Worm (Caenorhabditis elegans) whole organism, midembryonic: ENCODE results near the gene F46B6.4.

Experiments used
- T22C8.4 ChIP-seq: fragments of 200-800 bp; sonication (Bioruptor generic); IDR thresholded peaks from 2 replicates; pipeline ENCODE4 v1.3.6; 2022; ENCODE audit warnings: missing genetic modification characterization, missing compliant biosample characterization
- cog-1 ChIP-seq: sonication (generic microtip); optimal IDR thresholded peaks from 2 replicates; lab custom pipeline; 2016; ENCODE audit warnings: missing genetic modification characterization, missing compliant biosample characterization
- flt-1 ChIP-seq: fragments of 200-800 bp; sonication (Bioruptor generic); IDR thresholded peaks from 2 replicates; pipeline ENCODE4 v1.3.6; 2022; ENCODE audit warnings: missing genetic modification characterization, missing compliant biosample characterization
- klf-2 ChIP-seq: fragments of 200-800 bp; sonication (Bioruptor generic); conservative IDR thresholded peaks from 2 replicates; pipeline ENCODE4 v1.3.6; 2022; ENCODE audit warnings: missing genetic modification reagents, missing genetic modification characterization, missing compliant biosample characterization
- med-1 ChIP-seq: sonication (generic microtip); optimal IDR thresholded peaks from 2 replicates; lab custom pipeline; 2017; ENCODE audit warnings: missing genetic modification characterization, mild to moderate bottlenecking, missing compliant biosample characterization, antibody characterized with exemption, missing genetic modification reagents; ENCODE audit not compliant: insufficient read depth
- ref-1 ChIP-seq: fragments of 200-800 bp; sonication (Bioruptor generic); conservative IDR thresholded peaks from 2 replicates; pipeline ENCODE4 v1.3.6; 2022; ENCODE audit warnings: missing genetic modification reagents, missing genetic modification characterization, missing compliant biosample characterization
- tab-1 ChIP-seq: fragments of 200-800 bp; sonication (Bioruptor generic); IDR thresholded peaks from 2 replicates; pipeline ENCODE4 v1.3.6; 2022; ENCODE audit warnings: missing genetic modification characterization, missing compliant biosample characterization
- ztf-23 ChIP-seq: fragments of 200-800 bp; sonication (Bioruptor generic); IDR thresholded peaks from 2 replicates; pipeline ENCODE4 v1.3.6; 2022; ENCODE audit warnings: missing genetic modification reagents, missing genetic modification characterization, missing compliant biosample characterization
- ztf-29 ChIP-seq: fragments of 200-800 bp; sonication (Bioruptor generic); IDR thresholded peaks from 2 replicates; pipeline ENCODE4 v1.3.6; 2022; ENCODE audit warnings: missing genetic modification reagents, missing genetic modification characterization, missing compliant biosample characterization

F46B6.4 gene

ce11 chrV:9744934-9745333 lies 34.4 kb downstream of the F46B6.4 start, which contains the start of gene F58E6.13:
F58E6.13 (plus strand) TSS chrV:9745234.
- no peak for TF ChIP-seq tab-1 (GFP tag; lab: Robert Waterston, UW)
- TF ChIP-seq med-1 (GFP tag; lab: Kevin White, UChicago), result no peak
- no peak for TF ChIP-seq T22C8.4
- no peak for TF ChIP-seq ref-1
- TF ChIP-seq cog-1 (tag; lab: Kevin White, UChicago), result no peak
- no peak for TF ChIP-seq ztf-29
- TF ChIP-seq klf-2 (GFP tag; lab: Robert Waterston, UW), result no peak
- TF ChIP-seq flt-1 (GFP tag; lab: Robert Waterston, UW), result no peak
- TF ChIP-seq ztf-23, result no peak

DNA sequence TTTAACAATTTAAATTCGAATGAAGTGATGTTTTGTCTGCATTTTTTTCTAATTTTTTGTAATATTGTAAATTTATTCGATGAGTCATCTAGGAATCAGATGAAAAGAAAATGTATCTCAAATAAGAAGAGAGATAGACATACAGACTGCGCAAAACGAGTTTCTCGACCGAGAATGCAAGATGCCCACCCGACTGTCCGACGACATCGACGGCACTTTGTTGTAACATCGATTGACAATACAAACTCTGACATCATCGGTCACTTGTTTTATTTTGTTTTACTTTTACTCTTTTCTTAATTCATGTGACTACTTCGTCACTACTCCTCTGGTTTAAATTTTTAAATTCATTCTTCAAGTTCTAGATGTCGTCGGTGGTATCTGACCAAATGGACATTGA lies 38.5 kb downstream of the F46B6.4 start, which contains the start of gene sta-2:
sta-2 (plus strand) TSS at position 349 of the 400 bp plus-strand sequence.
- TF ChIP-seq ztf-23, result no peak
- TF ChIP-seq cog-1 (tag; lab: Kevin White, UChicago), result no peak
- no peak for TF ChIP-seq T22C8.4
- no peak for TF ChIP-seq ref-1

DNA sequence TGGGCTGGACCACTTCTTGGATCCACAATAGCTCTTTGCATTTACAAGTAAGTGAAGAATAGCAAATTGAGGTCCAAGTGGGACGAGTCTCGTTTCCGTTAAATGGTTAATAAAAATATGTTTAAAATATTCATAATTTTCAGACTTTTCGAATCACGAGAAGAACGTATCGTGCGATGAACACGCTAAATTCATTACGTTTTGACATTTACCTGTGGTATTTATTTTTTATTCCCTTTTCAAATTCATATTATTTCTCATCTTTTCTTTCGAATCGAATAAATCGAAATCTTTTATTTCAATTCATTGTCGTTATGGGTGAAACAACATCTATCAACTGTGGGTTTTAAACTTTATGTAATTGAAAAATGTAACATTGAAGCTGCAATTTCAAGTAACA lies 39.9 kb downstream of the F46B6.4 start, which contains the start of gene marc-1:
marc-1 (plus strand) TSS at position 301 of the 400 bp plus-strand sequence.
- TF ChIP-seq med-1 (GFP tag; lab: Kevin White, UChicago) (no peak), T22C8.4 (no peak), klf-2 (GFP tag; lab: Robert Waterston, UW) (no peak), cog-1 (tag; lab: Kevin White, UChicago) (no peak), tab-1 (GFP tag; lab: Robert Waterston, UW) (no peak), ztf-29 (no peak), ztf-23 (no peak), ref-1 (no peak), flt-1 (GFP tag; lab: Robert Waterston, UW) (no peak)

DNA sequence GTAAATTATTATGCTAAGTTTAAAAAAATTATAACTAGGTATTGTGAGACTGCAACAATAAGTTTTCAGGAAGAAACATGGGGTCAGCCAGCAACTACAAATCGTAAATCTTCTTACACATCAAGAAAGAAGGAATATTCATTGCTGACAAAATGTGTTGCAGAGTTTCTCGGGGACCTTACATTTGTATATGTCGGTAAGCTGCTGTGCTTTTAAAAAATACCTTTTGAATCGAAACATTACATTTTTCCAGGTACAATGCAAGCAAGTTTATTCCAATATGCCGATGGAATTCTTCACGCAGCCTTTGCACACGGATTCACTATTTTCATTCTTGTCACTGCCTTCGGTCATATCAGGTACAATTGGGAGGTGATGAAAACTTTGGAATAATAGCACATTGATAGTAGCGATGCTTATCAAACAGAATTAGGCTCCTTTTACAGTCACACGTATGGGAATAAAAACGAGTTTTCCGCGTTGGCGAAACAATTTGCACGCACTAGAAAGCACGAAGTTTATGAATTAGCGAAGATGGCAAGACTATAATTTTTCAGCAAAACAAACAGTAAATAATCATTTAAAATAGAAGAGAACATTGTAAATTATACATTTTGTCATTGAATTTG lies 41.1 kb downstream of the F46B6.4 start:
- TF ChIP-seq flt-1 (GFP tag; lab: Robert Waterston, UW) (no peak), ztf-29 (no peak), cog-1 (tag; lab: Kevin White, UChicago) (no peak), klf-2 (GFP tag; lab: Robert Waterston, UW) (no peak), tab-1 (GFP tag; lab: Robert Waterston, UW) (no peak), T22C8.4 (no peak), med-1 (GFP tag; lab: Kevin White, UChicago) (no peak), ztf-23 (no peak), ref-1 (no peak)

ce11 chrV:9737287-9737686 lies 42.0 kb downstream of the F46B6.4 start, which contains the start of gene aqp-4:
aqp-4 (plus strand) TSS chrV:9737556.
- no peak for TF ChIP-seq klf-2 (GFP tag; lab: Robert Waterston, UW)
- TF ChIP-seq tab-1 (GFP tag; lab: Robert Waterston, UW), result no peak
- no peak for TF ChIP-seq flt-1 (GFP tag; lab: Robert Waterston, UW)
- no peak for TF ChIP-seq med-1 (GFP tag; lab: Kevin White, UChicago)
- TF ChIP-seq T22C8.4, result no peak
- no peak for TF ChIP-seq ref-1
- no peak for TF ChIP-seq cog-1 (tag; lab: Kevin White, UChicago)
- TF ChIP-seq ztf-29, result no peak
- TF ChIP-seq ztf-23, result no peak

- no peak for TF ChIP-seq cog-1 (tag; lab: Kevin White, UChicago)
- TF ChIP-seq ref-1, result no peak
- no peak for TF ChIP-seq flt-1 (GFP tag; lab: Robert Waterston, UW)
- no peak for TF ChIP-seq med-1 (GFP tag; lab: Kevin White, UChicago)
These were observed 45.3 kb downstream of the F46B6.4 start, which contains the start of gene cal-7 for ce11 chrV:9733920-9734454. cal-7 (plus strand) TSS chrV:9734103.

DNA sequence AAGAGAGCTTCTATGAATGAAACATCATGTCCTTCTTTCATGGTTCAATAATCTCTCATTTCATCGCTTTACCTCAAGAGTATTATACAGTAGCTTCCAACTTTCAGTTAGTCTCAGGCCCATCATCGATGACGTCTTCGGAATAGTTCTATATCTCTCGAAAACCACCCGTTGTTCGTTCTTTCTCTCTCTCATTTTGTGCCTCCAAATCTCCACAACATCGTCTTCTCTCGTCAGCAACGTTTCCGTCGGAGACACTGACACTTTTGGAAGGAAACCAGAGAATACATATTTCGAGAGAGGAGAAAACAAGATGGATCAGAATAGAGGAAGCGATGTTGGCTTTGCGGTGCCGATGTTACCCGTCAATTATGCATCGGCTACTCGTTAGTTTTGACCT lies 47.5 kb downstream of the F46B6.4 start:
- TF ChIP-seq tab-1 (GFP tag; lab: Robert Waterston, UW), result no peak

- TF ChIP-seq ztf-23 (peak; percentile 73; the same call in 1 of the 2 replicates), T22C8.4 (peak; percentile 63; the same call in 1 of the 2 replicates), ztf-29 (no peak), flt-1 (GFP tag; lab: Robert Waterston, UW) (peak; percentile 77), cog-1 (tag; lab: Kevin White, UChicago) (peak; percentile 97), med-1 (GFP tag; lab: Kevin White, UChicago) (no peak), ref-1 (0 out of 2 replicates have a peak, but pooled peaks have one; percentile 27), klf-2 (GFP tag; lab: Robert Waterston, UW) (no peak)
These were observed 48.3 kb downstream of the F46B6.4 start for ce11 chrV:9730743-9731706.

DNA sequence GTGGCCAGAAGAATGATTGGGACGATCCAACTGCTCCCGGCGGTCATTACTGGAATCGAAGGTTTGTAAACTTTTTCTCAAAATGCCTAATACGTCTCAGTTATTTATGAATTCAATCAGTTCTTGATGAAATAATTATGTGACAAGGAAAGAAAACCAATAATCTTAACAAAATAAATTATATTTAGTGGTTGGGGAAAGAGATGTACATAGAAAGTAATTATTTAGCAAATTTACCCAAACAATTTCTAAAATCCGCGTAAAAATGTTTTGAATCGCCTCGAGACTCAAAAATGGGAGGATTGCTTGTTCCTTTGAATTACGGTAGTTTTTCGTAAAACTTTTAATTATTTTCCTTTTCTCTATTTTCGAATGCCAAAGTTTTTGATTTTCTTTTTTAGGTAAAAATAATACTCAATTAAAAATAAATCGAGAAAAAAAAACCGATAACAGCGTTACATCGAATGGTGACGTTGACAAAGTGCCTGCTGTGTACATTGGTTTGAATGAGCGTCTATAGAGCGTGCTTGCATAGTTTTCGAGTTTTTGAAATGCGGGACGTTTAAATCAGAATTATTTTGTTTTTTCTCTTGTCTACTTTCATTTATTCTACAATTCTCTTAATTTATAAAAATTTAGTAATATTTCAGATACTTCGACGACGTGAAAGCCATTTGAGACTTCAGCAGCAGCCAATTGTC lies 49.7 kb downstream of the F46B6.4 start, which contains the start of the genes aagr-3 and drap-1:
aagr-3 (minus strand) TSS at position 51 of the 701 bp plus-strand sequence.
drap-1 (plus strand) TSS at position 645 of the 701 bp plus-strand sequence.
- TF ChIP-seq cog-1 (tag; lab: Kevin White, UChicago) (no peak), klf-2 (GFP tag; lab: Robert Waterston, UW) (no peak), ztf-23 (no peak), ref-1 (no peak), med-1 (GFP tag; lab: Kevin White, UChicago) (no peak), ztf-29 (no peak), flt-1 (GFP tag; lab: Robert Waterston, UW) (no peak)
